Fruit fly (Drosophila melanogaster) whole organism, embryonic: Measurements from ENCODE around the gene Tnpo-SR.

Source experiments
- Ada2b ChIP-seq: fragments of 200-800 bp; sonication (Bioruptor generic); IDR thresholded peaks from 2 replicates; pipeline ENCODE4 v1.3.6; 2022; ENCODE audit warnings: missing biosample characterization, missing genetic modification characterization
- B-H1 ChIP-seq: fragments of 200-800 bp; sonication (Bioruptor generic); IDR thresholded peaks from 3 replicates; pipeline ENCODE4 v1.3.6; 2022; ENCODE audit warnings: missing biosample characterization, missing genetic modification characterization
- Bgb ChIP-seq: fragments of 200-800 bp; sonication (Bioruptor generic); IDR thresholded peaks from 2 replicates; pipeline ENCODE4 v1.3.6; 2022; ENCODE audit warnings: missing biosample characterization, missing genetic modification characterization; ENCODE audit not compliant: partially characterized antibody
- Blimp-1 ChIP-seq: fragments of 200-800 bp; sonication (Bioruptor generic); optimal IDR thresholded peaks from 3 replicates; lab custom pipeline; 2018; ENCODE audit warnings: missing biosample characterization, missing genetic modification characterization, mild to moderate bottlenecking, moderate library complexity, missing genetic modification reagents
- CG11696 ChIP-seq: fragments of 200-800 bp; sonication (Bioruptor generic); IDR thresholded peaks from 2 replicates; pipeline ENCODE4 v1.3.6; 2022; ENCODE audit warnings: missing biosample characterization, missing genetic modification characterization
- CG13123 ChIP-seq: fragments of 200-800 bp; sonication (Bioruptor generic); optimal IDR thresholded peaks from 2 replicates; lab custom pipeline; 2016; ENCODE audit warnings: missing biosample characterization, missing genetic modification characterization
- CG13624 ChIP-seq: fragments of 200-800 bp; sonication (Bioruptor generic); optimal IDR thresholded peaks from 2 replicates; lab custom pipeline; 2016; ENCODE audit warnings: missing biosample characterization, missing genetic modification characterization
- CG17829 ChIP-seq: fragments of 200-800 bp; optimal IDR thresholded peaks from 2 replicates; lab custom pipeline; 2019; ENCODE audit warnings: missing biosample characterization, mild to moderate bottlenecking, missing genetic modification characterization, moderate library complexity
- CG2129 ChIP-seq: fragments of 200-800 bp; sonication (Bioruptor generic); IDR thresholded peaks from 2 replicates; pipeline ENCODE4 v1.3.6; 2022; ENCODE audit warnings: missing biosample characterization, missing genetic modification characterization; ENCODE audit not compliant: partially characterized antibody
- CG2712 ChIP-seq: fragments of 200-800 bp; optimal IDR thresholded peaks from 3 replicates; lab custom pipeline; 2019; ENCODE audit warnings: missing biosample characterization, mild to moderate bottlenecking, missing genetic modification characterization, moderate library complexity
- CG30020 ChIP-seq: fragments of 200-800 bp; optimal IDR thresholded peaks from 2 replicates; lab custom pipeline; 2019; ENCODE audit warnings: missing biosample characterization, mild to moderate bottlenecking, missing genetic modification characterization, moderate library complexity
- CG3065 ChIP-seq: fragments of 200-800 bp; sonication (Bioruptor generic); optimal IDR thresholded peaks from 2 replicates; lab custom pipeline; 2016; ENCODE audit warnings: missing biosample characterization, missing genetic modification characterization
- CG31441 ChIP-seq: fragments of 200-800 bp; sonication (Bioruptor generic); IDR thresholded peaks from 2 replicates; pipeline ENCODE4 v1.3.6; 2022; ENCODE audit warnings: missing biosample characterization, missing genetic modification characterization
- CG32532 ChIP-seq: fragments of 200-800 bp; sonication (Bioruptor generic); IDR thresholded peaks from 2 replicates; pipeline ENCODE4 v1.3.6; 2022; ENCODE audit warnings: missing biosample characterization, missing genetic modification characterization
- CG34376 ChIP-seq: fragments of 200-800 bp; sonication (Bioruptor generic); optimal IDR thresholded peaks from 2 replicates; lab custom pipeline; 2018; ENCODE audit warnings: missing biosample characterization, mild to moderate bottlenecking, missing genetic modification characterization
- CG7357 ChIP-seq: fragments of 200-800 bp; sonication (Bioruptor generic); IDR thresholded peaks from 3 replicates; pipeline ENCODE4 v1.3.6; 2022; ENCODE audit warnings: missing biosample characterization, missing genetic modification characterization
- CG7963 ChIP-seq: fragments of 200-800 bp; sonication (Bioruptor generic); IDR thresholded peaks from 3 replicates; pipeline ENCODE4 v1.3.6; 2022; ENCODE audit warnings: missing biosample characterization, missing genetic modification characterization; ENCODE audit not compliant: partially characterized antibody
- CG9797 ChIP-seq: fragments of 200-800 bp; sonication (Bioruptor generic); optimal IDR thresholded peaks from 3 replicates; lab custom pipeline; 2018; ENCODE audit warnings: missing biosample characterization, mild to moderate bottlenecking, missing genetic modification characterization
- Dref ChIP-seq: fragments of 200-800 bp; sonication (Bioruptor generic); IDR thresholded peaks from 2 replicates; pipeline ENCODE4 v1.3.6; 2022; ENCODE audit warnings: missing biosample characterization, missing genetic modification characterization
- Elba2 ChIP-seq: fragments of 200-800 bp; sonication (Bioruptor generic); optimal IDR thresholded peaks from 3 replicates; lab custom pipeline; 2016; ENCODE audit warnings: missing biosample characterization, missing genetic modification characterization
- Ets65A ChIP-seq: fragments of 200-800 bp; sonication (Bioruptor generic); peaks from one replicate; lab custom pipeline; 2016; ENCODE audit warnings: missing biosample characterization, missing genetic modification characterization
- Fer3 ChIP-seq: fragments of 200-800 bp; sonication (Bioruptor generic); optimal IDR thresholded peaks from 2 replicates; lab custom pipeline; 2018; ENCODE audit warnings: missing biosample characterization, mild to moderate bottlenecking, missing genetic modification characterization, moderate library complexity
- HLH4C ChIP-seq: fragments of 200-800 bp; sonication (Bioruptor generic); IDR thresholded peaks from 3 replicates; pipeline ENCODE4 v1.3.6; 2022; ENCODE audit warnings: missing biosample characterization, missing genetic modification characterization; ENCODE audit not compliant: partially characterized antibody
- HmgZ ChIP-seq: fragments of 200-800 bp; sonication (Bioruptor generic); optimal IDR thresholded peaks from 2 replicates; lab custom pipeline; 2018; ENCODE audit warnings: missing biosample characterization, mild to moderate bottlenecking, missing genetic modification characterization
- Hr39 ChIP-seq: fragments of >200 bp; optimal IDR thresholded peaks from 2 replicates; lab custom pipeline; 2017
- Hr51 ChIP-seq, 2 experiments: fragments of 200-800 bp; sonication (Bioruptor generic); optimal IDR thresholded peaks; 2 replicates in 1 of 2; 3 replicates in 1 of 2; lab custom pipeline; 2016 to 2018; ENCODE audit warnings: missing biosample characterization in 2 of 2, missing genetic modification characterization in 2 of 2, mild to moderate bottlenecking in 1 of 2, moderate library complexity in 1 of 2
- MBD-R2 ChIP-seq: fragments of 200-800 bp; sonication (Bioruptor generic); IDR thresholded peaks from 2 replicates; pipeline ENCODE4 v1.3.6; 2022; ENCODE audit warnings: missing biosample characterization, missing genetic modification characterization
- MESR4 ChIP-seq: fragments of 200-800 bp; sonication (Bioruptor generic); optimal IDR thresholded peaks from 2 replicates; lab custom pipeline; 2018; ENCODE audit warnings: missing biosample characterization, mild to moderate bottlenecking, missing genetic modification characterization, moderate library complexity
- Mad ChIP-seq: fragments of 200-800 bp; sonication (Bioruptor generic); optimal IDR thresholded peaks from 2 replicates; lab custom pipeline; 2016; ENCODE audit warnings: missing biosample characterization, missing genetic modification characterization
- NFAT ChIP-seq: fragments of 200-800 bp; sonication (Bioruptor generic); IDR thresholded peaks from 2 replicates; pipeline ENCODE4 v1.3.6; 2022; ENCODE audit warnings: missing biosample characterization, missing genetic modification characterization
- Opbp ChIP-seq: fragments of 200-800 bp; sonication (Bioruptor generic); IDR thresholded peaks from 3 replicates; pipeline ENCODE4 v1.3.6; 2022; ENCODE audit warnings: missing biosample characterization, missing genetic modification characterization; ENCODE audit not compliant: partially characterized antibody
- Sin3A ChIP-seq: fragments of >200 bp; optimal IDR thresholded peaks from 2 replicates; lab custom pipeline; 2018
- Six4 ChIP-seq: fragments of 200-800 bp; sonication (Bioruptor generic); optimal IDR thresholded peaks from 2 replicates; lab custom pipeline; 2016; ENCODE audit warnings: missing biosample characterization, missing genetic modification characterization
- Sry-β ChIP-seq: fragments of 200-800 bp; sonication (Bioruptor generic); optimal IDR thresholded peaks from 2 replicates; lab custom pipeline; 2018; ENCODE audit warnings: missing biosample characterization, mild to moderate bottlenecking, missing genetic modification characterization, moderate library complexity
- Xbp1 ChIP-seq: fragments of 200-800 bp; sonication (Bioruptor generic); optimal IDR thresholded peaks from 3 replicates; lab custom pipeline; 2016; ENCODE audit warnings: missing biosample characterization, mild to moderate bottlenecking, missing genetic modification characterization
- amos ChIP-seq: fragments of 200-800 bp; sonication (Bioruptor generic); IDR thresholded peaks from 2 replicates; pipeline ENCODE4 v1.3.6; 2022; ENCODE audit warnings: missing biosample characterization, missing genetic modification characterization; ENCODE audit not compliant: partially characterized antibody
- ato ChIP-seq: fragments of 200-800 bp; sonication (Bioruptor generic); IDR thresholded peaks from 2 replicates; pipeline ENCODE4 v1.3.6; 2022; ENCODE audit warnings: missing biosample characterization, missing genetic modification characterization; ENCODE audit not compliant: partially characterized antibody
- cg ChIP-seq: fragments of 200-800 bp; sonication (Bioruptor generic); optimal IDR thresholded peaks from 3 replicates; lab custom pipeline; 2019; ENCODE audit warnings: missing biosample characterization, mild to moderate bottlenecking, missing genetic modification characterization, moderate library complexity
- crp ChIP-seq, 2 experiments: fragments of 200-800 bp; sonication (Bioruptor generic); optimal IDR thresholded peaks; 2 replicates in 1 of 2; 3 replicates in 1 of 2; lab custom pipeline; 2017; ENCODE audit warnings: missing biosample characterization in 2 of 2, missing genetic modification characterization in 2 of 2, mild to moderate bottlenecking in 1 of 2, moderate library complexity in 1 of 2
- esg ChIP-seq: fragments of 200-800 bp; sonication (Bioruptor generic); conservative IDR thresholded peaks from 2 replicates; pipeline ENCODE4 v1.3.6; 2022; ENCODE audit warnings: missing biosample characterization, missing genetic modification characterization
- exex ChIP-seq: fragments of 200-800 bp; sonication (Bioruptor generic); optimal IDR thresholded peaks from 4 replicates; lab custom pipeline; 2018; ENCODE audit warnings: missing biosample characterization, mild to moderate bottlenecking, missing genetic modification characterization, moderate library complexity
- fru ChIP-seq: fragments of >200 bp; optimal IDR thresholded peaks from 2 replicates; lab custom pipeline; 2017
- ind ChIP-seq: fragments of 200-800 bp; sonication (Bioruptor generic); optimal IDR thresholded peaks from 3 replicates; lab custom pipeline; 2016; ENCODE audit warnings: missing biosample characterization, missing genetic modification characterization
- lilli ChIP-seq: fragments of 200-800 bp; sonication (Bioruptor generic); optimal IDR thresholded peaks from 3 replicates; lab custom pipeline; 2016; ENCODE audit warnings: missing biosample characterization, missing genetic modification characterization
- nom ChIP-seq: fragments of 200-800 bp; sonication (Bioruptor generic); optimal IDR thresholded peaks from 2 replicates; lab custom pipeline; 2017; ENCODE audit warnings: missing biosample characterization, missing genetic modification characterization, mild to moderate bottlenecking, moderate library complexity, missing genetic modification reagents
- pfk ChIP-seq: fragments of 200-800 bp; sonication (Bioruptor generic); optimal IDR thresholded peaks from 2 replicates; lab custom pipeline; 2018; ENCODE audit warnings: missing biosample characterization, mild to moderate bottlenecking, missing genetic modification characterization, moderate library complexity
- phol ChIP-seq: fragments of 200-800 bp; sonication (Bioruptor generic); optimal IDR thresholded peaks from 3 replicates; lab custom pipeline; 2018; ENCODE audit warnings: missing biosample characterization, mild to moderate bottlenecking, missing genetic modification characterization, moderate library complexity
- sens ChIP-seq: fragments of 200-800 bp; sonication (Bioruptor generic); peaks from one replicate; lab custom pipeline; 2016; ENCODE audit warnings: missing biosample characterization, missing genetic modification characterization
- sim ChIP-seq: fragments of 200-800 bp; sonication (Bioruptor generic); IDR thresholded peaks from 2 replicates; pipeline ENCODE4 v1.3.6; 2022; ENCODE audit warnings: missing biosample characterization, missing genetic modification characterization
- tna ChIP-seq: fragments of 200-800 bp; sonication (Bioruptor generic); IDR thresholded peaks from 2 replicates; pipeline ENCODE4 v1.3.6; 2022; ENCODE audit warnings: missing biosample characterization, missing genetic modification characterization; ENCODE audit not compliant: partially characterized antibody
- tx ChIP-seq: fragments of 200-800 bp; sonication (Bioruptor generic); optimal IDR thresholded peaks from 2 replicates; lab custom pipeline; 2016; ENCODE audit warnings: missing biosample characterization, missing genetic modification characterization
- vvl ChIP-seq: fragments of 200-800 bp; sonication (Bioruptor generic); IDR thresholded peaks from 2 replicates; pipeline ENCODE4 v1.3.6; 2022; ENCODE audit warnings: missing biosample characterization, missing genetic modification characterization

Gene Tnpo-SR

dm6 chr2L:2767627-2768026, 7.9 kb downstream of the Tnpo-SR start, which contains the start of the genes Taf10b and Taf10 (continued):
- TF ChIP-seq Sin3A (lab: Kevin White, UChicago), result no peak
- no peak for TF ChIP-seq Mad (GFP tag; lab: Kevin White, UChicago)
- TF ChIP-seq CG2129 (GFP tag; lab: Robert Waterston, UW), result peak; percentile 50
- peak; percentile 21 for TF ChIP-seq CG2712 (tag; lab: Kevin White, UChicago)
- TF ChIP-seq CG13624 (GFP tag; lab: Kevin White, UChicago), result peak; percentile 21
- TF ChIP-seq Hr39 (lab: Kevin White, UChicago), result no peak
- TF ChIP-seq Sry-β, result no peak
- peak; percentile 97 for TF ChIP-seq Dref (GFP tag; lab: Robert Waterston, UW)
- no peak for TF ChIP-seq B-H1 (GFP tag; lab: Robert Waterston, UW)
- TF ChIP-seq Blimp-1 (GFP tag; lab: Kevin White, UChicago), result no peak
- peak; percentile 82 for TF ChIP-seq Bgb
- no peak for TF ChIP-seq nom (GFP tag; lab: Kevin White, UChicago)
- TF ChIP-seq CG7357 (GFP tag; lab: Robert Waterston, UW), result no peak
- peak in 1 of 2 experiments; percentile 75 for TF ChIP-seq crp (GFP tag; optimal IDR thresholded peaks at IDR 0.05; lab: Kevin White, UChicago)
- TF ChIP-seq sens (GFP tag; lab: Kevin White, UChicago), result peak; percentile 40
- peak; percentile 57 for TF ChIP-seq vvl (GFP tag; lab: Robert Waterston, UW)
- no peak for TF ChIP-seq sim (GFP tag; lab: Robert Waterston, UW)
- peak; percentile 76 for TF ChIP-seq CG34376 (GFP tag; lab: Kevin White, UChicago)
- peak; percentile 24 for TF ChIP-seq CG17829
- peak; percentile 81 for TF ChIP-seq amos (GFP tag; lab: Robert Waterston, UW)
- TF ChIP-seq cg, result peak; percentile 73
- peak; percentile 40 for TF ChIP-seq CG30020
- no peak for TF ChIP-seq CG11696 (GFP tag; lab: Robert Waterston, UW)
- TF ChIP-seq tna, result peak; percentile 79
- peak; percentile 1 for TF ChIP-seq phol (tag; lab: Kevin White, UChicago)
- no peak for TF ChIP-seq ind (GFP tag; lab: Kevin White, UChicago)
- TF ChIP-seq HLH4C (GFP tag; lab: Robert Waterston, UW), result peak; percentile 93
- TF ChIP-seq CG32532 (GFP tag; lab: Robert Waterston, UW), result 0 out of 2 replicates have a peak, but pooled peaks have one; percentile 12
- TF ChIP-seq MESR4 (GFP tag; lab: Kevin White, UChicago), result peak; percentile 89
- no peak for TF ChIP-seq Six4
- TF ChIP-seq lilli, result peak; percentile 16
- TF ChIP-seq Elba2 (GFP tag; lab: Kevin White, UChicago), result no peak
- TF ChIP-seq MBD-R2 (GFP tag; lab: Robert Waterston, UW), result peak; percentile 91
- TF ChIP-seq fru (lab: Kevin White, UChicago), result no peak
- TF ChIP-seq esg (GFP tag; lab: Robert Waterston, UW), result no peak
- no peak for TF ChIP-seq Ada2b (GFP tag; lab: Robert Waterston, UW)
- TF ChIP-seq Xbp1, result no peak
- TF ChIP-seq Opbp (GFP tag; lab: Robert Waterston, UW), result peak; percentile 90
- no peak for TF ChIP-seq CG13123
- TF ChIP-seq CG3065, result no peak
- TF ChIP-seq tx, result no peak
- TF ChIP-seq CG7963 (GFP tag; lab: Robert Waterston, UW), result peak; percentile 83
- no peak for TF ChIP-seq pfk (GFP tag; lab: Kevin White, UChicago)
- peak; percentile 30 for TF ChIP-seq CG9797 (GFP tag; lab: Kevin White, UChicago)
- no peak for TF ChIP-seq NFAT (GFP tag; lab: Robert Waterston, UW)
- TF ChIP-seq exex (tag; lab: Kevin White, UChicago), result peak; percentile 48
- peak; percentile 36 for TF ChIP-seq HmgZ (tag; lab: Kevin White, UChicago)
- TF ChIP-seq Ets65A (GFP tag; lab: Kevin White, UChicago), result no peak
- TF ChIP-seq Hr51 (GFP tag; optimal IDR thresholded peaks at IDR 0.05; lab: Kevin White, UChicago), result peak in 1 of 2 experiments; percentile 0
- TF ChIP-seq ato (GFP tag; lab: Robert Waterston, UW), result peak; percentile 80
- no peak for TF ChIP-seq Fer3 (tag; lab: Kevin White, UChicago)
- no peak for TF ChIP-seq CG31441
